Worm (Caenorhabditis elegans) whole organism, mixed stage, embryonic: ENCODE results near the gene C38C3.3.

Experiments
- M03D4.4 ChIP-seq: sonication (generic microtip); optimal IDR thresholded peaks from 2 replicates; lab custom pipeline; 2017; ENCODE audit warnings: mild to moderate bottlenecking, missing genetic modification characterization, missing compliant biosample characterization
- bed-3 ChIP-seq: fragments of 200-800 bp; sonication (Bioruptor generic); optimal IDR thresholded peaks from 3 replicates; lab custom pipeline; 2018; ENCODE audit warnings: mild to moderate bottlenecking, missing genetic modification characterization, moderate library complexity, missing compliant biosample characterization
- ceh-39 ChIP-seq: fragments of 150-350 bp; optimal IDR thresholded peaks from 2 replicates; lab custom pipeline; 2014; ENCODE audit warnings: missing biosample characterization, missing genetic modification characterization
- ceh-43 ChIP-seq: fragments of 200-800 bp; sonication (Bioruptor generic); optimal IDR thresholded peaks from 2 replicates; lab custom pipeline; 2018; ENCODE audit warnings: mild to moderate bottlenecking, missing genetic modification characterization, moderate library complexity, missing compliant biosample characterization
- ceh-83 ChIP-seq: fragments of 200-800 bp; sonication (Bioruptor generic); optimal IDR thresholded peaks from 2 replicates; lab custom pipeline; 2018; ENCODE audit warnings: mild to moderate bottlenecking, missing genetic modification characterization, missing compliant biosample characterization
- cnd-1 ChIP-seq: fragments of 200-800 bp; sonication (Bioruptor generic); optimal IDR thresholded peaks from 2 replicates; lab custom pipeline; 2018; ENCODE audit warnings: mild to moderate bottlenecking, missing genetic modification characterization, missing compliant biosample characterization
- drap-1 ChIP-seq: fragments of 200-800 bp; sonication (Bioruptor generic); optimal IDR thresholded peaks from 3 replicates; lab custom pipeline; 2018; ENCODE audit warnings: mild to moderate bottlenecking, missing genetic modification characterization, missing compliant biosample characterization
- elt-1 ChIP-seq: sonication (generic microtip); optimal IDR thresholded peaks from 2 replicates; lab custom pipeline; 2017; ENCODE audit warnings: missing genetic modification characterization, mild to moderate bottlenecking, missing compliant biosample characterization, antibody characterized with exemption, moderate library complexity, borderline replicate concordance; ENCODE audit not compliant: insufficient read depth
- elt-3 ChIP-seq: fragments of 150-350 bp; optimal IDR thresholded peaks from 2 replicates; lab custom pipeline; 2014; ENCODE audit warnings: missing biosample characterization, missing genetic modification characterization
- flh-1 ChIP-seq: fragments of 200-800 bp; sonication (Bioruptor generic); optimal IDR thresholded peaks from 2 replicates; lab custom pipeline; 2018; ENCODE audit warnings: mild to moderate bottlenecking, missing genetic modification characterization, moderate library complexity, missing compliant biosample characterization
- ham-2 ChIP-seq: fragments of 200-800 bp; sonication (Bioruptor generic); optimal IDR thresholded peaks from 2 replicates; lab custom pipeline; 2018; ENCODE audit warnings: mild to moderate bottlenecking, missing genetic modification characterization, missing compliant biosample characterization
- hlh-1 ChIP-seq: fragments of 150-350 bp; optimal IDR thresholded peaks from 2 replicates; lab custom pipeline; 2014; ENCODE audit warnings: missing biosample characterization, missing genetic modification reagents, missing genetic modification characterization
- lin-13 ChIP-seq: fragments of 150-350 bp; optimal IDR thresholded peaks from 2 replicates; lab custom pipeline; 2014; ENCODE audit warnings: missing biosample characterization, missing genetic modification characterization
- lsy-2 ChIP-seq: fragments of 150-350 bp; optimal IDR thresholded peaks from 2 replicates; lab custom pipeline; 2014; ENCODE audit warnings: missing biosample characterization, missing genetic modification characterization
- mab-5 ChIP-seq: fragments of 150-350 bp; optimal IDR thresholded peaks from 2 replicates; lab custom pipeline; 2014; ENCODE audit warnings: missing biosample characterization, missing genetic modification characterization
- mep-1 ChIP-seq: fragments of 150-350 bp; optimal IDR thresholded peaks from 2 replicates; lab custom pipeline; 2017; ENCODE audit warnings: missing biosample characterization, missing genetic modification reagents, missing genetic modification characterization, inconsistent platforms
- mls-2 ChIP-seq: sonication (generic microtip); optimal IDR thresholded peaks from 2 replicates; lab custom pipeline; 2016; ENCODE audit warnings: mild to moderate bottlenecking, missing genetic modification characterization, moderate library complexity, missing compliant biosample characterization
- nhr-12 ChIP-seq: fragments of 150-350 bp; optimal IDR thresholded peaks from 2 replicates; lab custom pipeline; 2014; ENCODE audit warnings: missing biosample characterization, missing genetic modification characterization
- nhr-2 ChIP-seq: fragments of 150-350 bp; optimal IDR thresholded peaks from 2 replicates; lab custom pipeline; 2014; ENCODE audit warnings: missing biosample characterization, missing genetic modification characterization
- nhr-237 ChIP-seq: fragments of 150-350 bp; optimal IDR thresholded peaks from 2 replicates; lab custom pipeline; 2014; ENCODE audit warnings: missing biosample characterization, missing genetic modification characterization
- nhr-28 ChIP-seq: fragments of 150-350 bp; optimal IDR thresholded peaks from 2 replicates; lab custom pipeline; 2014; ENCODE audit warnings: missing biosample characterization, missing genetic modification characterization
- nhr-76 ChIP-seq: sonication (generic microtip); optimal IDR thresholded peaks from 2 replicates; lab custom pipeline; 2017; ENCODE audit warnings: missing biosample characterization, missing genetic modification characterization
- sem-2 ChIP-seq: fragments of 200-800 bp; sonication (Bioruptor generic); optimal IDR thresholded peaks from 2 replicates; lab custom pipeline; 2018; ENCODE audit warnings: mild to moderate bottlenecking, missing genetic modification characterization, missing compliant biosample characterization
- snpc-4 ChIP-seq: fragments of 150-350 bp; optimal IDR thresholded peaks from 2 replicates; lab custom pipeline; 2014; ENCODE audit warnings: missing biosample characterization, missing genetic modification characterization
- sptf-1 ChIP-seq: sonication (generic microtip); optimal IDR thresholded peaks from 2 replicates; lab custom pipeline; 2017; ENCODE audit warnings: mild to moderate bottlenecking, missing genetic modification characterization, moderate library complexity, missing compliant biosample characterization
- tbx-8 ChIP-seq: fragments of 200-800 bp; sonication (Bioruptor generic); optimal IDR thresholded peaks from 2 replicates; lab custom pipeline; 2018; ENCODE audit warnings: mild to moderate bottlenecking, missing genetic modification characterization, moderate library complexity, missing compliant biosample characterization
- unc-39 ChIP-seq: fragments of 150-350 bp; optimal IDR thresholded peaks from 2 replicates; lab custom pipeline; 2014; ENCODE audit warnings: missing biosample characterization, missing genetic modification characterization
- unc-62 ChIP-seq: fragments of 150-350 bp; optimal IDR thresholded peaks from 2 replicates; lab custom pipeline; 2014; ENCODE audit warnings: missing biosample characterization, missing genetic modification reagents, missing genetic modification characterization
- zip-8 ChIP-seq: fragments of 150-350 bp; optimal IDR thresholded peaks from 2 replicates; lab custom pipeline; 2014; ENCODE audit warnings: missing biosample characterization, missing genetic modification characterization
- ztf-11 ChIP-seq: fragments of 150-350 bp; optimal IDR thresholded peaks from 2 replicates; lab custom pipeline; 2014; ENCODE audit warnings: missing biosample characterization, missing genetic modification characterization

C38C3.3 gene

ce11 chrV:1495334-1495733, at the start of gene C38C3.3:
Gene C38C3.3 (plus strand): TSS chrV:1495634.
- TF ChIP-seq flh-1 (GFP tag; lab: Kevin White, UChicago) (no peak), M03D4.4 (no peak), ceh-39 (no peak), sem-2 (GFP tag; lab: Kevin White, UChicago) (no peak), unc-39 (tag; lab: Kevin White, UChicago) (no peak), unc-62 (no peak), nhr-237 (tag; lab: Kevin White, UChicago) (no peak), elt-1 (no peak), mab-5 (no peak), bed-3 (GFP tag; lab: Kevin White, UChicago) (no peak), ceh-43 (no peak)

- TF ChIP-seq flh-1 (GFP tag; lab: Kevin White, UChicago), result no peak
- no peak for TF ChIP-seq bed-3 (GFP tag; lab: Kevin White, UChicago)
- no peak for TF ChIP-seq mep-1
- TF ChIP-seq unc-39 (tag; lab: Kevin White, UChicago), result no peak
- no peak for TF ChIP-seq unc-62
- no peak for TF ChIP-seq mls-2 (tag; lab: Kevin White, UChicago)
- no peak for TF ChIP-seq snpc-4
- no peak for TF ChIP-seq ceh-83
These were observed 48.4 kb upstream of the C38C3.3 start, which contains the start of gene cnc-4 for ce11 chrV:1447079-1447478. Gene cnc-4 (plus strand): TSS chrV:1447195.

ce11 chrV:1447724-1448123, 47.7 kb upstream of the C38C3.3 start, which contains the start of gene cnc-3:
Gene cnc-3 (plus strand): TSS chrV:1448004.
- no peak for TF ChIP-seq flh-1 (GFP tag; lab: Kevin White, UChicago)
- no peak for TF ChIP-seq sptf-1 (tag; lab: Kevin White, UChicago)
- no peak for TF ChIP-seq snpc-4
- TF ChIP-seq mls-2 (tag; lab: Kevin White, UChicago), result no peak
- no peak for TF ChIP-seq lsy-2 (tag; lab: Kevin White, UChicago)
- TF ChIP-seq drap-1 (GFP tag; lab: Kevin White, UChicago), result no peak

- TF ChIP-seq ham-2 (GFP tag; lab: Kevin White, UChicago) (no peak), lin-13 (tag; lab: Kevin White, UChicago) (no peak)
These were observed 45.3 kb upstream of the C38C3.3 start, which contains the start of gene cnc-2 for ce11 chrV:1450160-1450559. Gene cnc-2 (minus strand): TSS chrV:1450183.

ce11 chrV:1451334-1451733, 44.1 kb upstream of the C38C3.3 start, which contains the start of gene srj-23:
Gene srj-23 (plus strand): TSS chrV:1451634.
- TF ChIP-seq ceh-39, result no peak
- no peak for TF ChIP-seq nhr-76
- no peak for TF ChIP-seq nhr-2
- TF ChIP-seq tbx-8 (GFP tag; lab: Kevin White, UChicago), result no peak
- TF ChIP-seq lin-13 (tag; lab: Kevin White, UChicago), result no peak
- TF ChIP-seq, all 35 proteins: peak for 0

ce11 chrV:1454762-1455161, 40.7 kb upstream of the C38C3.3 start, which contains the start of gene chil-14:
Gene chil-14 (plus strand): TSS chrV:1455062.
- TF ChIP-seq zip-8 (tag; lab: Kevin White, UChicago) (no peak), sem-2 (GFP tag; lab: Kevin White, UChicago) (no peak), mep-1 (no peak), ham-2 (GFP tag; lab: Kevin White, UChicago) (no peak), ceh-83 (no peak), elt-3 (tag; lab: Kevin White, UChicago) (no peak), ztf-11 (tag; lab: Kevin White, UChicago) (no peak), bed-3 (GFP tag; lab: Kevin White, UChicago) (no peak), hlh-1 (tag; lab: Kevin White, UChicago) (no peak), lsy-2 (tag; lab: Kevin White, UChicago) (no peak)

ce11 chrV:1455280-1455679, 40.2 kb upstream of the C38C3.3 start:
- TF ChIP-seq snpc-4 (no peak), mls-2 (tag; lab: Kevin White, UChicago) (no peak), mab-5 (no peak), nhr-12 (no peak), elt-1 (no peak), nhr-28 (no peak), tbx-8 (GFP tag; lab: Kevin White, UChicago) (no peak), unc-39 (tag; lab: Kevin White, UChicago) (no peak), M03D4.4 (no peak), nhr-237 (tag; lab: Kevin White, UChicago) (no peak), ztf-11 (tag; lab: Kevin White, UChicago) (no peak), sem-2 (GFP tag; lab: Kevin White, UChicago) (no peak), bed-3 (GFP tag; lab: Kevin White, UChicago) (no peak), nhr-76 (no peak), flh-1 (GFP tag; lab: Kevin White, UChicago) (no peak), cnd-1 (no peak), hlh-1 (tag; lab: Kevin White, UChicago) (no peak), lin-13 (tag; lab: Kevin White, UChicago) (no peak)
